Worm (Caenorhabditis elegans): ENCODE results near the gene F17E9.5.
"Not testable (repeated sequence)": the region's sequence is repeated elsewhere in the genome, so short reads cannot be mapped to it uniquely, and the experiment has no call there.

Gene F17E9.5

ce11 chrIV:8379278-8379677, 33.7 kb downstream of the F17E9.5 start, which contains the start of gene nap-1:
Gene nap-1, minus strand, starts transcription at chrIV:8379319.
- TF ChIP-seq ces-1 (GFP tag; optimal IDR thresholded peaks at IDR 0.05): peak; percentile 42
- peak; percentile 74 for TF ChIP-seq lsy-2 (tag; optimal IDR thresholded peaks at IDR 0.05)
- peak; percentile 69 for TF ChIP-seq mep-1 (tag; optimal IDR thresholded peaks at IDR 0.05)
- TF ChIP-seq pha-4 (tag; optimal IDR thresholded peaks at IDR 0.05): peak; percentile 60
- no peak for TF ChIP-seq cnd-1 (tag; optimal IDR thresholded peaks at IDR 0.05)
- TF ChIP-seq ceh-83 (GFP tag; optimal IDR thresholded peaks at IDR 0.05): no peak
- no peak for TF ChIP-seq hlh-1 (tag; optimal IDR thresholded peaks at IDR 0.05)
- TF ChIP-seq ceh-39 (tag; optimal IDR thresholded peaks at IDR 0.05): peak; percentile 56
- TF ChIP-seq nhr-237 (tag; optimal IDR thresholded peaks at IDR 0.05): peak; percentile 31
- peak; percentile 61 for TF ChIP-seq lin-13 (tag; optimal IDR thresholded peaks at IDR 0.05)

ce11 chrIV:8379683-8380082, 34.1 kb downstream of the F17E9.5 start, which contains the start of gene praf-3:
Gene praf-3, plus strand, starts transcription at chrIV:8379983.
- TF ChIP-seq unc-62 (GFP tag; optimal IDR thresholded peaks at IDR 0.05) (no peak), mls-2 (tag; optimal IDR thresholded peaks at IDR 0.05) (no peak), cnd-1 (tag; optimal IDR thresholded peaks at IDR 0.05) (no peak), blmp-1 (tag; optimal IDR thresholded peaks at IDR 0.05) (no peak), sem-2 (GFP tag; optimal IDR thresholded peaks at IDR 0.05) (no peak), nhr-2 (tag; optimal IDR thresholded peaks at IDR 0.05) (no peak)

DNA sequence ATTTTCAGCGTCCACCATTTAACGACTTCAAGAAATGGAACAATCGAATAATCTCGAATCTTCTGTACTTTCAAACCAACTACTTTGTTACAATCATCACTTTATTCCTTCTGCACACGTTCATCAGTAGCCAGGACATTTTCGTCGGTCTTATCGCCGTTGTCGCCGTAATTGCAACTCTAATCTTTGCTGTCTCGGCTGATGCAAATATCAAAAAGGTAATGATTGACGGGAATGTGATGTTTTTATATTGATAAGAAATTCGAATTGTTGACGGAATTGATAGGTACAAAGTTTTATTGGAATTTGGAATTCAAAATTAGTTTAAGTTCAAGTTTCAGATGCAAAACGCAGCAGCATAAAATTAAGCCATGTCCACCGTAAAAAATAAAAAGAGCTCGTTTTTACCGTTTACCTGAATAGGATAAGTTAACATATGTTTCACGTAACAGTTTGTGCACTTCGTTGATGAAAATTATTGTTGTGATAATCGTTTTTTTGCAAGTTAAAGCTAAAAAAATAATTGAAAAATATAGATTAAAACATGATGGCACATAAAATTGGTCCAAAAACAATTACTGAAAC, 34.7 kb downstream of the F17E9.5 start:
- TF ChIP-seq ceh-39 (tag; optimal IDR thresholded peaks at IDR 0.05) (no peak), nhr-12 (tag; optimal IDR thresholded peaks at IDR 0.05) (no peak), tbx-8 (GFP tag; optimal IDR thresholded peaks at IDR 0.05) (no peak), elt-3 (tag; optimal IDR thresholded peaks at IDR 0.05) (no peak), mab-5 (tag; optimal IDR thresholded peaks at IDR 0.05) (no peak), nhr-237 (tag; optimal IDR thresholded peaks at IDR 0.05) (no peak), zip-8 (tag; optimal IDR thresholded peaks at IDR 0.05) (no peak), hlh-1 (tag; optimal IDR thresholded peaks at IDR 0.05) (no peak), unc-62 (GFP tag; optimal IDR thresholded peaks at IDR 0.05) (no peak), nhr-2 (tag; optimal IDR thresholded peaks at IDR 0.05) (no peak), nhr-28 (tag; optimal IDR thresholded peaks at IDR 0.05) (no peak)

ce11 chrIV:8382695-8383094, 37.1 kb downstream of the F17E9.5 start, which contains the start of gene D2096.9:
Gene D2096.9, minus strand, starts transcription at chrIV:8382795.
- no peak for TF ChIP-seq sptf-1 (tag; optimal IDR thresholded peaks at IDR 0.05)
- TF ChIP-seq mab-5 (tag; optimal IDR thresholded peaks at IDR 0.05): no peak
- no peak for TF ChIP-seq flh-1 (GFP tag; optimal IDR thresholded peaks at IDR 0.05)
- TF ChIP-seq elt-1 (tag; optimal IDR thresholded peaks at IDR 0.05; ENCODE audit: borderline replicate concordance, insufficient read depth): no peak

DNA sequence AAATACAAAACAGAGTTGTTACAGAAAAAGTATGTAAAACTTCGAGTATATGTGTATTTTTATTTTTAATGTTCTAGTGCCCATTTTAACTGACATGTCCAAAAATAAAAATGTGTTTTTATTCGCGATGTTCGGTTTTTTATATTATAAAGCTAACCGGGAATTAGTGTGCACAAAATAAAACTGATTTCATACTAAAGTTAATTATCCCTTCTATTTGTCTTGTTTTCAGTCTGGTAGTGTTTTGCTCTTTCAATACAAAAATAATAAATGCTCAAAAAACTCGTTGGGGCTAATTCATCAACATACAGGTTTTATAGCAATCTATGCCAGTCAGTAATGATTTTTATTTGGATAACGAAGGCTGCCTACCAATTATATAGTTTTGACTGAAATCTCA, 39.1 kb downstream of the F17E9.5 start:
- TF ChIP-seq flh-1 (GFP tag; optimal IDR thresholded peaks at IDR 0.05) (no peak), unc-120 (tag; optimal IDR thresholded peaks at IDR 0.05; ENCODE audit: poor library complexity, severe bottlenecking) (no peak), ceh-39 (tag; optimal IDR thresholded peaks at IDR 0.05) (no peak), mep-1 (tag; optimal IDR thresholded peaks at IDR 0.05) (no peak), nhr-12 (tag; optimal IDR thresholded peaks at IDR 0.05) (no peak), elt-1 (tag; optimal IDR thresholded peaks at IDR 0.05; ENCODE audit: borderline replicate concordance, insufficient read depth) (no peak), nhr-2 (tag; optimal IDR thresholded peaks at IDR 0.05) (no peak), ces-1 (GFP tag; optimal IDR thresholded peaks at IDR 0.05) (no peak), bed-3 (GFP tag; optimal IDR thresholded peaks at IDR 0.05) (no peak), cnd-1 (tag; optimal IDR thresholded peaks at IDR 0.05) (no peak), snpc-4 (tag; optimal IDR thresholded peaks at IDR 0.05) (no peak), ceh-83 (GFP tag; optimal IDR thresholded peaks at IDR 0.05) (no peak)

DNA sequence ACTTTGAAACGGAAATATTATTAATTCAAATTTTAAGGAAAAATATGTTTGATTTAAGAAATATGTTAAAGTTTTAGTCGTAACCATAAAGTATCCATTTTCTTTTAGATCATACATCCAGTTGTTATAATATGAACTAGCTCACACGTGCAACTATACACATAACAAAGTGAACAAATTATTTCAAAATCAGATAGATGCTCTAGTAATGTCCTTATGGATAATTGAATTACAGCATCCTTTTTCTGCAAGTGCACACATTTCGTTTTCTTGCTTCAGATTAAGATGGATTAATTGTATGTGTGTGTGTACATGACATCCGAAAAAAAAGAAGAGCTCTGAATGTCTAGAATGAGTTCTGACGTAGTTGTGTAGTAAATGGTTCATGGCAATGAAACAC, 40.0 kb downstream of the F17E9.5 start:
- no peak for TF ChIP-seq tbx-8 (GFP tag; optimal IDR thresholded peaks at IDR 0.05)
- peak; percentile 78 for TF ChIP-seq ces-1 (GFP tag; optimal IDR thresholded peaks at IDR 0.05)

DNA sequence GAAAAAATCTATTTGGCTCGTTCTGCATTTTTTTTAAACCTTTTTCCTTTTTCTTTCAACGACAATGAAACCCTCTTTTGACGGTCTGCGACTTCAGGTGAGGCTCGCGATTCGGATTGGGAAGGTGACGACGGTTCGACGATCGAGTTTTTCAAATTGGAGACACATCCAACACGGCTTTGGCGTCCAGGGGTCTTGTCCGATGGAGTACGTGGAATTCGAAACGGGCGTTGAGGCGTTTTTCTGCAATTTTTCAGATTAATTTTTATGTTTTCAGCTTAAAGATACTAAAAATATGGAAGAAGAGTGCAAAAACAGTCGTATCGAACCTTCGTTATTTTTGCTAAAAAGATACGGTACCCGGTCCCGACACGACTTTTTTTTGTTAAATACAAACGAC, 43.5 kb downstream of the F17E9.5 start, which contains the start of gene D2096.10:
TSS of gene D2096.10 (minus strand) at position 101 of the 400 bp plus-strand sequence.
- not testable (repeated sequence) for TF ChIP-seq unc-62 (GFP tag; optimal IDR thresholded peaks at IDR 0.05); hlh-1 (tag; optimal IDR thresholded peaks at IDR 0.05); unc-39 (tag; optimal IDR thresholded peaks at IDR 0.05)
